Worm (Caenorhabditis elegans) whole organism, L4 larva: ENCODE results near the gene irld-30.
"Not testable (repeated sequence)": the region's sequence is repeated elsewhere in the genome, so short reads cannot be mapped to it uniquely, and the experiment has no call there.

Source experiments
- D1046.2 ChIP-seq: fragments of 200-800 bp; sonication (Bioruptor generic); IDR thresholded peaks from 2 replicates; pipeline ENCODE4 v1.3.6; 2022; ENCODE audit warnings: missing genetic modification characterization, missing compliant biosample characterization
- F26F4.8 ChIP-seq: fragments of 200-800 bp; sonication (Bioruptor generic); conservative IDR thresholded peaks from 2 replicates; pipeline ENCODE4 v1.3.6; 2022; ENCODE audit warnings: missing genetic modification characterization, missing compliant biosample characterization
- F49E8.2 ChIP-seq: sonication (generic microtip); optimal IDR thresholded peaks from 2 replicates; lab custom pipeline; 2016; ENCODE audit warnings: missing compliant biosample characterization, mild to moderate bottlenecking, missing genetic modification characterization, borderline replicate concordance
- T20F7.1 ChIP-seq: fragments of 200-800 bp; sonication (Bioruptor generic); optimal IDR thresholded peaks from 2 replicates; lab custom pipeline; 2018; ENCODE audit warnings: mild to moderate bottlenecking, missing genetic modification characterization, missing compliant biosample characterization
- Y105C5A.15 ChIP-seq: fragments of 200-800 bp; sonication (Bioruptor generic); IDR thresholded peaks from 2 replicates; pipeline ENCODE4 v1.3.6; 2022; ENCODE audit warnings: missing genetic modification characterization, missing compliant biosample characterization
- Y75B8A.6 ChIP-seq: fragments of 200-800 bp; sonication (Bioruptor generic); IDR thresholded peaks from 2 replicates; pipeline ENCODE4 v1.3.6; 2022; ENCODE audit warnings: missing genetic modification reagents, missing genetic modification characterization, missing compliant biosample characterization
- aha-1 ChIP-seq: fragments of 150-350 bp; peaks from one replicate; lab custom pipeline; 2014; ENCODE audit warnings: missing biosample characterization, missing genetic modification characterization
- daf-16 ChIP-seq, 3 experiments: sonication (generic microtip); optimal IDR thresholded peaks; 2 replicates each; lab custom pipeline; 2016 to 2017; ENCODE audit warnings: missing genetic modification characterization in 3 of 3, missing genetic modification reagents in 3 of 3, mild to moderate bottlenecking in 2 of 3, missing compliant biosample characterization in 2 of 3, missing biosample characterization in 1 of 3, moderate library complexity in 1 of 3
- dmd-8 ChIP-seq: fragments of 200-800 bp; sonication (Bioruptor generic); IDR thresholded peaks from 2 replicates; pipeline ENCODE4 v1.3.6; 2022; ENCODE audit warnings: missing genetic modification characterization, missing compliant biosample characterization
- egl-43 ChIP-seq: fragments of 200-800 bp; sonication (Bioruptor generic); IDR thresholded peaks from 2 replicates; pipeline ENCODE4 v1.3.6; 2022; ENCODE audit warnings: missing genetic modification reagents, missing genetic modification characterization, missing compliant biosample characterization
- fkh-10 ChIP-seq: fragments of 150-350 bp; optimal IDR thresholded peaks from 2 replicates; lab custom pipeline; 2014; ENCODE audit warnings: missing biosample characterization, missing genetic modification reagents, missing genetic modification characterization
- hif-1 ChIP-seq, 2 experiments: sonication (generic microtip); optimal IDR thresholded peaks; 2 replicates each; lab custom pipeline; 2016 to 2017; ENCODE audit warnings: missing compliant biosample characterization in 2 of 2, missing genetic modification characterization in 2 of 2, missing genetic modification reagents in 2 of 2, missing genotype in 2 of 2, mild to moderate bottlenecking in 1 of 2
- lin-39 ChIP-seq: fragments of 150-350 bp; optimal IDR thresholded peaks from 2 replicates; lab custom pipeline; 2014; ENCODE audit warnings: missing biosample characterization, missing genetic modification reagents, missing genetic modification characterization
- madf-5 ChIP-seq, 2 experiments: fragments of 200-800 bp; sonication (Bioruptor generic); IDR thresholded peaks; 2 replicates each; pipeline ENCODE4 v1.3.6; 2022; ENCODE audit warnings: missing compliant biosample characterization in 2 of 2, missing genetic modification characterization in 2 of 2
- mep-1 ChIP-seq: fragments of 150-350 bp; sonication (generic microtip); optimal IDR thresholded peaks from 3 replicates; lab custom pipeline; 2014; ENCODE audit warnings: missing biosample characterization, missing genetic modification characterization
- mxl-2 ChIP-seq: fragments of 200-800 bp; sonication (Bioruptor generic); conservative IDR thresholded peaks from 2 replicates; pipeline ENCODE4 v1.3.6; 2022; ENCODE audit warnings: missing genetic modification reagents, missing genetic modification characterization, missing compliant biosample characterization
- nhr-77 ChIP-seq: fragments of 150-350 bp; optimal IDR thresholded peaks from 2 replicates; lab custom pipeline; 2014; ENCODE audit warnings: missing biosample characterization, missing genetic modification characterization
- pha-4 ChIP-seq, 2 experiments: fragments of 150-350 bp in 1 of 2; fragments of 200-800 bp in 1 of 2; sonication (Bioruptor generic) in 1 of 2; IDR thresholded peaks in 1 of 2; optimal IDR thresholded peaks in 1 of 2; 2 replicates each; pipeline versions ENCODE4 v1.3.6 to Lab custom; 2014 to 2022; ENCODE audit warnings: missing genetic modification characterization in 2 of 2, missing genetic modification reagents in 2 of 2, missing biosample characterization in 1 of 2, missing compliant biosample characterization in 1 of 2
- saeg-2 ChIP-seq: fragments of 200-800 bp; sonication (Bioruptor generic); IDR thresholded peaks from 2 replicates; pipeline ENCODE4 v1.3.6; 2022; ENCODE audit warnings: missing genetic modification reagents, missing genetic modification characterization, missing compliant biosample characterization
- set-16 ChIP-seq: fragments of 200-800 bp; sonication (Bioruptor generic); IDR thresholded peaks from 2 replicates; pipeline ENCODE4 v1.3.6; 2022; ENCODE audit warnings: missing genetic modification reagents, missing genetic modification characterization, missing compliant biosample characterization
- spr-3 ChIP-seq: fragments of 200-800 bp; sonication (Bioruptor generic); optimal IDR thresholded peaks from 2 replicates; lab custom pipeline; 2018; ENCODE audit warnings: mild to moderate bottlenecking, missing genetic modification characterization, missing compliant biosample characterization
- tag-97 ChIP-seq: fragments of 200-800 bp; sonication (Bioruptor generic); IDR thresholded peaks from 2 replicates; pipeline ENCODE4 v1.3.6; 2022; ENCODE audit warnings: missing genetic modification characterization, missing compliant biosample characterization
- tra-1 ChIP-seq: fragments of 200-800 bp; sonication (Bioruptor generic); IDR thresholded peaks from 2 replicates; pipeline ENCODE4 v1.3.6; 2022; ENCODE audit warnings: missing genetic modification reagents, missing genetic modification characterization, missing compliant biosample characterization
- unc-130 ChIP-seq: sonication (generic microtip); optimal IDR thresholded peaks from 2 replicates; lab custom pipeline; 2016; ENCODE audit warnings: missing genetic modification reagents, missing genetic modification characterization, missing compliant biosample characterization
- unc-39 ChIP-seq: sonication (generic microtip); optimal IDR thresholded peaks from 2 replicates; lab custom pipeline; 2017; ENCODE audit warnings: missing biosample characterization, missing genetic modification characterization
- unc-62 ChIP-seq, 3 experiments: fragments of 150-350 bp in 1 of 3; sonication (generic microtip); optimal IDR thresholded peaks in 2 of 3; peaks in 1 of 3; 1 replicate in 1 of 3; 2 replicates in 2 of 3; lab custom pipeline; 2014 to 2017; ENCODE audit warnings: missing biosample characterization in 3 of 3, missing genetic modification characterization in 3 of 3, missing genetic modification reagents in 3 of 3, missing genotype in 1 of 3
- zfp-3 ChIP-seq: fragments of 200-800 bp; sonication (Bioruptor generic); conservative IDR thresholded peaks from 2 replicates; pipeline ENCODE4 v1.3.6; 2022; ENCODE audit warnings: missing genetic modification reagents, missing genetic modification characterization, missing compliant biosample characterization

Gene irld-30

DNA sequence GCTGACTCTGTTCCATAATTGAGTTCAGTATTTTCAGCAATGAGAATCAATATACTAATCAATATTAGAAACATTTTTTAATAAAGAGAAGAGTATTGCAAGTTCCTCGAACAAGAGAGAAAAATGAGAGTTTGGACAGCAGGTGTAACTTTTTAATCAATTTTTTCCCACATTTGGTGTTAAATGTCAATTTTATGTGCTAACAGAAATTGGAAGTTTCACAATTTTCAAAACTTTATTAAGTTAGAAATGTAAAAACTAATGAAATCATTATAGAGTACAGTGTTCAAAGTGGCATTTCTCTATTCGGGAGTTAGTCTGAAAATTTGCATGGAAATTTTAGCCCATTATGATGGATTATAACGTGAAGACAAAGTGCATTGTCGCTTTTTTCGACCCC lies at the start of gene irld-30:
TSS of gene irld-30 (minus strand) at position 101 of the 400 bp plus-strand sequence.
- TF ChIP-seq F49E8.2 (tag; lab: Kevin White, UChicago) = no peak
- TF ChIP-seq zfp-3 (GFP tag; lab: Robert Waterston, UW) = no peak
- TF ChIP-seq saeg-2 (GFP tag; lab: Robert Waterston, UW) = no peak
- no peak for TF ChIP-seq tra-1 (GFP tag; lab: Robert Waterston, UW)

DNA sequence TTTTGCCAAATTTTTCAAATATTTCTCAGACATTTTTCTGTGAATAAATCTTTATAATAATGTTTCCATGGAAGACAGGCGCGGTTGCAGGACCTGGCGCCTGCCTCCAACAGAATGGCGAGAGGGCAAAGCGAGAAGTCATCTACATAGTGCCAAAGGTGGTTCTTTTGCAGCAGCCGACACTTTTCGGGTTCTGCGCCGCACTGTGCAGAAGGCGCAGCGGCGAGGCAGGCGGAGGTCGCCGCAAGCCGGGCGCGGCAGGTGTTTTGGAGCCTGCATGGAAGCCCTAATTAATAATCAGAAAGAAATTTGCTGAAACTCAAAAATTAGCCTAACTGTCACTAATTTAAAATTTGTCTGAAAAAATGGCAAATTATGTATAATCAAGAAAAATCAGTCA lies 2.4 kb upstream of the irld-30 start:
- TF ChIP-seq set-16 (GFP tag; lab: Robert Waterston, UW) = peak; percentile 93
- TF ChIP-seq daf-16 (GFP tag; optimal IDR thresholded peaks at IDR 0.05; lab: Kevin White, UChicago) = no peak
- no peak for TF ChIP-seq daf-16 (tag; optimal IDR thresholded peaks at IDR 0.05; lab: Kevin White, UChicago)

DNA sequence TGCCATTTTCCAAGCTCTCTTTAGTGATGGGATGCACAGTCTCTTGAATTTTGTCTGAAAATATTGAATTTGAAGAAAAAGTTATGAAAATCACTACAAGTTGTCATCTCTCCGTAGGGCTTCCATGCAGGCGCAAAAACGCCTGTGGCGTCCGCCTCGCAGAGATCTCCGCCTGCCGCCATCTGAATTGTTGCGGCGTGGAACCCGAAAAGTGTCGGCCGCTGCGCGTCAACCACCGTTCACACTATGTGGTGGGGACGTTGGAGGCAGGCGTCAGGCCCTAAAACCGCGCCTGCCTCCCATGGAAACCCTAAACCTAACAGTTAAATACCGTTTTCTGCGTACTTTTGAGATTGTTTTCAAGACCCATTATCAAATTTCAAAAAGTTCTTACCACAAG lies 898 bp upstream of the irld-30 start:
- peak; percentile 60; the same call in 1 of the 2 replicates for TF ChIP-seq egl-43 (GFP tag; lab: Robert Waterston, UW)
- no peak for TF ChIP-seq fkh-10 (GFP tag; lab: Kevin White, UChicago)
- TF ChIP-seq set-16 (GFP tag; lab: Robert Waterston, UW) = peak; percentile 69; the same call in 1 of the 2 replicates
- TF ChIP-seq nhr-77 (tag; lab: Kevin White, UChicago) = no peak
- TF ChIP-seq dmd-8 (GFP tag; lab: Robert Waterston, UW) = 0 out of 2 replicates have a peak, but pooled peaks have one; percentile 32

DNA sequence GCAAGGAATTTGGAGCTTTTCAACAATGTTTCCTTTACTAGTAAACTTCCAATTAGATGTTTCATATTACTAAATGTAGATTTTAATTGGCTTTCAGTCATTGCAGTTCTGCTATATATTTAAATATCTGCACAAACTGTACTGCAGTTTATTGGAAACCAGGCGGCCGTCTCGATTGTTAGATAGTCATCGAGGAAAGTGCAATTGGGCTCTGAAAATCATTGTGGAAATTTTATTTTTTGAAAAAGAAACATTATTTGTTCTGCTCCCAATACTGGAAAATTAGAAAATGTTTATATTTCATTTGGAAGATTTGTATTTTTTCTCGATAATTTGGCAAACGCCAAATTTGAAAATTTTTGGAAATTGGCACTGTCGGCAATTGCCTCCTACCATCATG lies 2.6 kb downstream of the irld-30 start, which contains the start of gene irld-29:
TSS of gene irld-29 (minus strand) at position 101 of the 400 bp plus-strand sequence.
- TF ChIP-seq Y105C5A.15 (GFP tag; lab: Robert Waterston, UW) = no peak
- no peak for TF ChIP-seq unc-39 (tag; lab: Kevin White, UChicago)
- TF ChIP-seq Y75B8A.6 (GFP tag; lab: Robert Waterston, UW) = no peak
- TF ChIP-seq hif-1 (tag; optimal IDR thresholded peaks at IDR 0.05; lab: Kevin White, UChicago) = no peak
- no peak for TF ChIP-seq spr-3
- TF ChIP-seq madf-5 (GFP tag; IDR thresholded peaks at IDR 0.05; lab: Robert Waterston, UW) = no peak
- no peak for TF ChIP-seq egl-43 (GFP tag; lab: Robert Waterston, UW)
- TF ChIP-seq lin-39 = no peak
- TF ChIP-seq unc-130 (GFP tag; lab: Kevin White, UChicago) = no peak
- TF ChIP-seq unc-62 (GFP tag; optimal IDR thresholded peaks at IDR 0.05 in 1 of 2; lab: Kevin White, UChicago) = no peak
- no peak for TF ChIP-seq unc-62 (tag; optimal IDR thresholded peaks at IDR 0.05; lab: Kevin White, UChicago)
- TF ChIP-seq T20F7.1 (GFP tag; lab: Kevin White, UChicago) = no peak
- no peak for TF ChIP-seq mxl-2 (GFP tag; lab: Robert Waterston, UW)

DNA sequence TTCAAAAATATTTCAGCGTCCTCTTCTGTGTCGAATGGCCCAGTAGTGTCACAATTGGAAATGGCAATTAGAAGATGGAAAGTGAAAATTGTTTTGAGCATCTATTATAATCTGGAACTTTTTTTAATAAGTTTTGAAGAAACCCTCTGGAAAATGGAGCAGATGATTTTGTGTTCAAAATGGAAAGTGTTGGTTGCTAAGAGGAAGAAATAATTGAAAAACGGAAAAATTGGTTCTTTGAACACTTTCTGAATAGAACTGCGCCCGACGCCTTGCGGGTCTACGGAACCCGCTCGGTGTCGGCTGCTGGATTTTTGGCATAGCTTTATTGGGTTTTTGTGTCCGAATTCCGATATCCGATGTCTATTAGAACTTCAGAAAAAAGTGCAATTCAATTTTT lies 5.0 kb downstream of the irld-30 start, which contains the start of gene irld-28:
TSS of gene irld-28 (minus strand) at position 101 of the 400 bp plus-strand sequence.
- TF ChIP-seq aha-1 (tag; lab: Kevin White, UChicago) (peak; percentile 3), mep-1 (no peak)

DNA sequence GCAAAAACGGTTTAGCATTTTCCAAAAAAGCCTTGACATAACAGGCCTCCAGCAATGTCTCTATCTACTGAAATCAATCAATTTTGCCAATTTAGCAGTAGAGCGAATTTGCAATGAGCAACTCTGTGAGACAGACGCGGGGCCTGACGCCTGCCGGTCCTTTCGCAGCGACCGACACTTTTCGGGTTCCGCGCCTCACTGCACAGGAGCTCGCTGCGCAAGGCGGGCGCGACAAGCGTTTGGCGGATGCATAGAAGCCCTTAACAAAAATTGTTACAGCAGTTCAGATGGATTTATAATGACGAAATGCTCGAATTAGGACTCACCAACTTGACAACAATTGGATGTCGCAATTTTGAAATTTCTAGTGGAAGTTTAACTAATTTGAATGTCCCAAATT lies 8.3 kb downstream of the irld-30 start:
- TF ChIP-seq egl-43 (GFP tag; lab: Robert Waterston, UW) (peak; percentile 69), Y105C5A.15 (GFP tag; lab: Robert Waterston, UW) (0 out of 2 replicates have a peak, but pooled peaks have one; percentile 16), D1046.2 (GFP tag; lab: Robert Waterston, UW) (0 out of 2 replicates have a peak, but pooled peaks have one; percentile 10), set-16 (GFP tag; lab: Robert Waterston, UW) (peak; percentile 89)

DNA sequence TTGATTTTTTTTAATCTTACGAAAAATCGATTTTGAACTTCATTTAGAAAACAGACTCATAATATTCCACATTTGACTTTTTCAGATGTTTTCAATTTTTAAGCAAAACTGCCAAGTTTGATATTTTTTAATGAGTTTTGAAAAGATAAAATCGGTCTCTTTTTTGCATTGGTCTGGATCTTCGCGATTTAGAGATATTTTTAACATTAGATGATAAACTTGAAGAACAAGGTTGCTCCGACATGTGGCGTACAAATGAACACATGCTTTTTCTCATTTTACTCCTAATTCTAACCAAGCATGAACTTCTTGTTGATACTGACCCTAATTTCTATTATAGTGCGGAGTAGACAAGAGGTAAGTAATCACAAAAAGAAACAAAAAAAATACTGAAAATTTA lies 9.6 kb downstream of the irld-30 start, which contains the start of gene irld-32:
TSS of gene irld-32 (plus strand) at position 301 of the 400 bp plus-strand sequence.
- not testable (repeated sequence) for TF ChIP-seq F26F4.8; tag-97 (GFP tag; lab: Robert Waterston, UW); pha-4 (GFP tag; IDR thresholded peaks at IDR 0.05; lab: Robert Waterston, UW); pha-4 (tag; optimal IDR thresholded peaks at IDR 0.05; lab: Kevin White, UChicago)
